Fruit fly (Drosophila melanogaster) whole organism, embryonic: Measurements from ENCODE around the gene comm.

Experiments used
- C15 ChIP-seq: fragments of 200-800 bp; sonication (Bioruptor generic); IDR thresholded peaks from 3 replicates; pipeline ENCODE4 v1.3.6; 2022; ENCODE audit warnings: missing biosample characterization, missing genetic modification characterization
- CG11723 ChIP-seq: fragments of 200-800 bp; sonication (Bioruptor generic); optimal IDR thresholded peaks from 2 replicates; lab custom pipeline; 2017; ENCODE audit warnings: missing biosample characterization, mild to moderate bottlenecking, missing genetic modification characterization
- CG34224 ChIP-seq: fragments of 200-800 bp; sonication (Bioruptor generic); IDR thresholded peaks from 3 replicates; pipeline ENCODE4 v1.3.6; 2022; ENCODE audit warnings: missing biosample characterization, missing genetic modification characterization; ENCODE audit not compliant: partially characterized antibody
- CG7372 ChIP-seq: fragments of 200-800 bp; sonication (Bioruptor generic); IDR thresholded peaks from 2 replicates; pipeline ENCODE4 v1.3.6; 2022; ENCODE audit warnings: missing biosample characterization, missing genetic modification characterization
- CG7987 ChIP-seq: fragments of 200-800 bp; sonication (Bioruptor generic); optimal IDR thresholded peaks from 2 replicates; lab custom pipeline; 2018; ENCODE audit warnings: missing biosample characterization, mild to moderate bottlenecking, missing genetic modification characterization, moderate library complexity
- ttk ChIP-seq: fragments of 200-800 bp; sonication (Bioruptor generic); IDR thresholded peaks from 2 replicates; pipeline ENCODE4 v2.1.2; 2022; ENCODE audit warnings: missing biosample characterization, missing genetic modification characterization
- zfh1 ChIP-seq: fragments of 200-800 bp; sonication (Bioruptor generic); IDR thresholded peaks from 3 replicates; pipeline ENCODE4 v1.3.6; 2022; ENCODE audit warnings: missing biosample characterization, missing genetic modification characterization

- TF ChIP-seq CG7372 (GFP tag; lab: Robert Waterston, UW) (no peak), CG34224 (GFP tag; lab: Robert Waterston, UW) (no peak), CG11723 (GFP tag; lab: Kevin White, UChicago) (no peak), zfh1 (GFP tag; lab: Robert Waterston, UW) (no peak), C15 (GFP tag; lab: Robert Waterston, UW) (no peak), ttk (GFP tag; lab: Robert Waterston, UW) (no peak), CG7987 (no peak)
Measured at dm6 chr3L:15763190-15763576, 35.0 kb upstream of the comm start.
